Fruit fly (Drosophila melanogaster): Measurements from ENCODE around the gene CG14050.

CG14050 gene

dm6 chrX:2296230-2297044 is 29.6 kb downstream of the CG14050 start (continued):
- peak; percentile 92 for TF ChIP-seq CG15601 (tag; optimal IDR thresholded peaks at IDR 0.05)
- TF ChIP-seq CG9932 (GFP tag; IDR thresholded peaks at IDR 0.05) = peak; percentile 73
- TF ChIP-seq CG2199 (GFP tag; IDR thresholded peaks at IDR 0.05) = no peak
- TF ChIP-seq Dp (GFP tag; optimal IDR thresholded peaks at IDR 0.05) = no peak
- peak; percentile 88 for TF ChIP-seq twi (tag; optimal IDR thresholded peaks at IDR 0.05)
- TF ChIP-seq Taf1 (GFP tag; IDR thresholded peaks at IDR 0.05) = peak; percentile 64; the same call in 1 of the 2 replicates
- TF ChIP-seq CG11456 (GFP tag; IDR thresholded peaks at IDR 0.05) = peak; percentile 63; the same call in 2 of the 3 replicates
- TF ChIP-seq ab (GFP tag; optimal IDR thresholded peaks at IDR 0.05) = peak; percentile 86
- TF ChIP-seq CG5180 (GFP tag; optimal IDR thresholded peaks at IDR 0.05) = peak; percentile 85
- peak; percentile 89 for TF ChIP-seq Mad (GFP tag; optimal IDR thresholded peaks at IDR 0.05)
- TF ChIP-seq Sin3A (optimal IDR thresholded peaks at IDR 0.05) = no peak
- TF ChIP-seq dpn (GFP tag; optimal IDR thresholded peaks at IDR 0.05) = peak; percentile 95
- TF ChIP-seq CG11093 (GFP tag; IDR thresholded peaks at IDR 0.05) = peak; percentile 77; the same call in 2 of the 3 replicates
- TF ChIP-seq B-H2 (GFP tag; optimal IDR thresholded peaks at IDR 0.05) = peak; percentile 71
- peak; percentile 94 for TF ChIP-seq crc (GFP tag; optimal IDR thresholded peaks at IDR 0.05)
- TF ChIP-seq D19A (tag; optimal IDR thresholded peaks at IDR 0.05) = peak; percentile 91
- TF ChIP-seq dimm (GFP tag; IDR thresholded peaks at IDR 0.05) = peak; percentile 47; the same call in 1 of the 2 replicates
- TF ChIP-seq phol (tag; optimal IDR thresholded peaks at IDR 0.05) = peak; percentile 96
- peak; percentile 83 for TF ChIP-seq Spps (tag; optimal IDR thresholded peaks at IDR 0.05)
- TF ChIP-seq CG6654 (GFP tag; optimal IDR thresholded peaks at IDR 0.05) = peak; percentile 85
- TF ChIP-seq salm (tag; optimal IDR thresholded peaks at IDR 0.05) = peak; percentile 83
- peak; percentile 98 for TF ChIP-seq CG7556 (GFP tag; optimal IDR thresholded peaks at IDR 0.05)
- TF ChIP-seq lmd (GFP tag; IDR thresholded peaks at IDR 0.05) = peak; percentile 90
- TF ChIP-seq Neu2 (GFP tag; optimal IDR thresholded peaks at IDR 0.05; ENCODE audit: borderline replicate concordance) = peak; percentile 85
- peak; percentile 94 for TF ChIP-seq CG2712 (tag; optimal IDR thresholded peaks at IDR 0.05)
- TF ChIP-seq Stat92E (GFP tag; optimal IDR thresholded peaks at IDR 0.05) = peak in 1 of 3 experiments; percentile 82
- TF ChIP-seq sens-2 (GFP tag; IDR thresholded peaks at IDR 0.05) = peak; percentile 55; the same call in 1 of the 2 replicates
- TF ChIP-seq trh (GFP tag; optimal IDR thresholded peaks at IDR 0.05) = peak; percentile 62
- peak; percentile 75 for TF ChIP-seq CG4617 (GFP tag; optimal IDR thresholded peaks at IDR 0.05; ENCODE audit: borderline replicate concordance)
- TF ChIP-seq CG2889 (GFP tag; IDR thresholded peaks at IDR 0.05) = no peak
- peak; percentile 94 for TF ChIP-seq CG1529 (GFP tag; optimal IDR thresholded peaks at IDR 0.05)
- TF ChIP-seq CG12391 (tag; optimal IDR thresholded peaks at IDR 0.05) = peak; percentile 91
- TF ChIP-seq CG2678 (tag; optimal IDR thresholded peaks at IDR 0.05) = peak; percentile 96
- TF ChIP-seq CG9727 (GFP tag; optimal IDR thresholded peaks at IDR 0.05) = peak; percentile 96
- TF ChIP-seq CG9437 (GFP tag; optimal IDR thresholded peaks at IDR 0.05) = peak; percentile 84
- peak; percentile 87 for TF ChIP-seq Dad (GFP tag; optimal IDR thresholded peaks at IDR 0.05)
- TF ChIP-seq CG1792 (GFP tag; optimal IDR thresholded peaks at IDR 0.05) = peak; percentile 92
- peak; percentile 97 for TF ChIP-seq nmo (GFP tag; optimal IDR thresholded peaks at IDR 0.05)
- TF ChIP-seq CG31441 (GFP tag; IDR thresholded peaks at IDR 0.05) = peak; percentile 95
- TF ChIP-seq row (GFP tag; IDR thresholded peaks at IDR 0.05) = peak; percentile 94
- TF ChIP-seq knrl (GFP tag; IDR thresholded peaks at IDR 0.05; ENCODE audit: partially characterized antibody) = no peak
- TF ChIP-seq H15 (GFP tag; IDR thresholded peaks at IDR 0.05) = peak; percentile 69; the same call in 2 of the 3 replicates
- peak; percentile 94 for TF ChIP-seq Abd-B (GFP tag; optimal IDR thresholded peaks at IDR 0.05)
- TF ChIP-seq en (GFP tag; optimal IDR thresholded peaks at IDR 0.05) = peak; percentile 92
- TF ChIP-seq CG12071 (GFP tag; optimal IDR thresholded peaks at IDR 0.05) = peak; percentile 82
- peak; percentile 93 for TF ChIP-seq Atf3 (GFP tag; optimal IDR thresholded peaks at IDR 0.05)
- TF ChIP-seq HmgD (GFP tag; optimal IDR thresholded peaks at IDR 0.05) = peak; percentile 88
- peak; percentile 89 for TF ChIP-seq tin (GFP tag; optimal IDR thresholded peaks at IDR 0.05)
- TF ChIP-seq ranshi (GFP tag; IDR thresholded peaks at IDR 0.05) = peak; percentile 70; the same call in 1 of the 2 replicates
